Fruit fly (Drosophila melanogaster) whole organism: ENCODE results near the gene Rpn5.

Experiments
- CG8478 ChIP-seq: fragments of >200 bp; optimal IDR thresholded peaks from 2 replicates; lab custom pipeline; 2018; ENCODE audit warnings: inconsistent platforms
- Dll ChIP-seq: fragments of >200 bp; optimal IDR thresholded peaks from 2 replicates; lab custom pipeline; 2017
- EcR ChIP-seq, 2 experiments: fragments of >200 bp; optimal IDR thresholded peaks; 2 replicates each; lab custom pipeline; 2017; ENCODE audit warnings: missing biosample characterization in 2 of 2, missing genetic modification characterization in 2 of 2, missing genetic modification reagents in 2 of 2
- pan ChIP-seq: fragments of >200 bp; optimal IDR thresholded peaks from 2 replicates; lab custom pipeline; 2017
- psq ChIP-seq: fragments of >200 bp; optimal IDR thresholded peaks from 2 replicates; lab custom pipeline; 2017
- usp ChIP-seq: fragments of >200 bp; optimal IDR thresholded peaks from 2 replicates; lab custom pipeline; 2017; ENCODE audit warnings: missing biosample characterization, missing genetic modification characterization, mixed read lengths

The Rpn5 gene

DNA sequence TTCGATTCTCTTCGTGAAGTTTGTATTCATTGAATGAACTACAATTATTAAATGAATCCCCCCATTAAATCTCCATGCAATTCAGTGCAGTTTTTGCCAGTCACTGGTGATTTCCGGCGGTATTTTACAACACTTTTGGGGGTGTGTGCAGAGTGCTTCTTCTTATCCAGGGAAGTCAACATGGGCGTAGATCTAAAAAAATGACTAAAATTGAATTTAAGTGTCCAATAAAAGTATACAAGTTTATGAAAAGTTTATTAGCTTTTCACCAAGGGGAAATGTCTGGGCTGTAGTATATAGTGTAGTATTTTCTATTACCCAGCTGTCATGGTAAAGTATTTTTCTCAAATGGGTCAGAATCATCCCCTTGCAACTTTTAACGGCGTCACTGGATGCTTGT, 2.2 kb downstream of the Rpn5 start, which contains the start of gene Hpf1:
TSS of gene Hpf1 (plus strand) at position 383 of the 400 bp plus-strand sequence.
- no peak for TF ChIP-seq EcR (GFP tag; optimal IDR thresholded peaks at IDR 0.05; lab: Kevin White, UChicago)
- no peak for TF ChIP-seq Dll (lab: Kevin White, UChicago)
- no peak for TF ChIP-seq usp (GFP tag; lab: Kevin White, UChicago)
- no peak for TF ChIP-seq psq (lab: Kevin White, UChicago)
- no peak for TF ChIP-seq pan (lab: Kevin White, UChicago)
- TF ChIP-seq CG8478 (lab: Kevin White, UChicago): no peak

DNA sequence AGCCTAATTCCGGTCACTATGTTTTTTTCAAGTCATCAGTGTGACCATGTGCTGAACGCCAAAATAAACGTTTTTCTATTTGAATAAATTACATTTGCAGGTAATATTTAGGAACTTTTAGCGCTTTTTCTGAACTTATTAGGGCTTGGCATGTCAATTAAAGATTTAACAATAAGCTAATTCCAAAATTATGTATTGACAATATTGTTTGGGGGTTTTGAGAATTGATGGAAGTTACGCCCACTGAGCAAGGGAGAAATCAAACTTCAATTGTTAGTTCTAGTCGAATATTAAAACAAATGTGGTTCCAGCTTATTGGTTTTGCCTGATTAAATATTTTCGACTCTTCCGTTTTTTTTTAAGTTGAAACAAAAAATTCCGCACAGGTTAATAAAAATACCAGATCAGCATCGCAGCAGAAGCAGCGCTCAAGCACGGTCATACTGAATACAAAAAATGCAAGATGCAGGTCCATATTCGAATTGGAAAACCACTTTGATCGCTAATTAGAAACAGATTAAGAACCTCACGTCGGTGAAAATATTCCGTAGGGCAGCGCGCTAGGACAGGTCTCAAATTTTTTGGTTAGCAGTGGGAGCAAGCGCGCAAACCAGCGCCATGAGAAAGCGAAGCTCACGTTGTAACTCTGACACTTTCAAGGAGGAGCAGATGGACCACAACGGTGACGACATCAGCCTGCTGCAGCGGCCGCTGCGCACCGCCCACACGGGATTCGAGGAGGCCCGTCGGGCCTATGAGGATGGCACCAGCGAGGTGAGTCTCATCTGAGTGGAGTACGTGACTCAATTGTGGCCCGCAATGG, 5.2 kb downstream of the Rpn5 start, which contains the start of the genes PSMG1 and CG10979:
TSS of gene PSMG1 (minus strand) at position 51 of the 823 bp plus-strand sequence.
TSS of gene CG10979 (plus strand) at position 439 of the 823 bp plus-strand sequence.
- TF ChIP-seq psq (lab: Kevin White, UChicago) (no peak), usp (GFP tag; lab: Kevin White, UChicago) (no peak), CG8478 (lab: Kevin White, UChicago) (no peak), Dll (lab: Kevin White, UChicago) (no peak), EcR (GFP tag; optimal IDR thresholded peaks at IDR 0.05; lab: Kevin White, UChicago) (no peak), pan (lab: Kevin White, UChicago) (no peak)

DNA sequence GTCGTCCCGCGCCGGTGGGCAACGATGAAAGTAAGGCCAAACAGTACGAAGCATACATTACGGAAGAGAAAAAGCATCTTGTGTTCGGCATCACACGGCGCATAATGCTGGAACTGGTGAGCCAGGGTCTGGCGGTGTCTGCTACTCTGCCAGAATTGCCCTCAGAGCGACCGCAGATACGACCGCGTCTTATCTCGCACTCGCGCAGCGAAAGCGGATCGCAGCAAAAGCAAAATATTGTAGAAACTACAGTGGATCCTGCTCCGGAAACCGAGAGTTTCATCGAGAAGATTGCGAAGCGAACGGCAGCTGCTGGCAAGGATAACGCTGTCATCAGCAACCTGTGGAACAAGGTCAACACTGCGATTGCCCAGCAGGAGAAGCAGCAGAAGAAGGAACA, 8.4 kb downstream of the Rpn5 start:
- TF ChIP-seq pan (lab: Kevin White, UChicago): no peak
- no peak for TF ChIP-seq psq (lab: Kevin White, UChicago)
- TF ChIP-seq CG8478 (lab: Kevin White, UChicago): no peak
- no peak for TF ChIP-seq Dll (lab: Kevin White, UChicago)
- no peak for TF ChIP-seq EcR (GFP tag; optimal IDR thresholded peaks at IDR 0.05; lab: Kevin White, UChicago)
- no peak for TF ChIP-seq usp (GFP tag; lab: Kevin White, UChicago)

DNA sequence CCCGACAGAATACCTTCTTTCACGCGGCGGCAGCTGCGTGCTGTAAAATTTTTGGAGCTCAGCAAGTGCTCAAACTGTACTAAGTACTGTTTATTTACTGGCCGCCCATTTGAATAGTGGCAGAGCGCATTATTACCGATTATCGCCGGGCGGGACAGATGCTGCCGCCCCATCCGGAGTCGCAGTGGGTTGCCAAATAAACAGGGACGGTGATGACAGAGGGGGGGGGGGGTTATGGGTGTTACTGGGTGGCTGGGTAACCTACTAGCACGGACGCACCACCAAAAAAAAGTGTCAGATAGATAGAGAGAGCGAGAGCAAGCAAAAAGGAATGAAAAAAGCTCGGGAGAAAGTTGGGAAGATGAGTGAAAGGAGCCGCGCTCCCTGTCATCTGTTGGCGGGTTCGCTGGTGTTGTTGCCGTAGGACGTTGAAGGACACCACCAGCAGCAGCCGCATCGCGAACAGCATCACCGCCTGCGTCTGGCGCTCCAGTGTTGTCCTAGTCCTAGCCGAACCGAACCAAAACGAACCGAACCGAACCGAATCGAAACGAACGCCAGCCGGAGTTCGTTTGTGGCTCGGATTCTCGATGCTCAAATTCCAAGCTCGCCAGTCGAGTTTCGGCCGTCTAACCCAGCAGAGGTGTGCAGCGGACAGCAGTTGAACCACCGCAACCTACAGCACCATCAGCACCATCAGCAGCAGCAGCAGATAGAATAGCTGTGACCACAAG, 12.6 kb downstream of the Rpn5 start, which contains the start of gene CG11000:
TSS of gene CG11000 (plus strand) at position 626 of the 734 bp plus-strand sequence.
- TF ChIP-seq pan (lab: Kevin White, UChicago) (no peak), EcR (GFP tag; optimal IDR thresholded peaks at IDR 0.05; lab: Kevin White, UChicago) (no peak), Dll (lab: Kevin White, UChicago) (no peak)

DNA sequence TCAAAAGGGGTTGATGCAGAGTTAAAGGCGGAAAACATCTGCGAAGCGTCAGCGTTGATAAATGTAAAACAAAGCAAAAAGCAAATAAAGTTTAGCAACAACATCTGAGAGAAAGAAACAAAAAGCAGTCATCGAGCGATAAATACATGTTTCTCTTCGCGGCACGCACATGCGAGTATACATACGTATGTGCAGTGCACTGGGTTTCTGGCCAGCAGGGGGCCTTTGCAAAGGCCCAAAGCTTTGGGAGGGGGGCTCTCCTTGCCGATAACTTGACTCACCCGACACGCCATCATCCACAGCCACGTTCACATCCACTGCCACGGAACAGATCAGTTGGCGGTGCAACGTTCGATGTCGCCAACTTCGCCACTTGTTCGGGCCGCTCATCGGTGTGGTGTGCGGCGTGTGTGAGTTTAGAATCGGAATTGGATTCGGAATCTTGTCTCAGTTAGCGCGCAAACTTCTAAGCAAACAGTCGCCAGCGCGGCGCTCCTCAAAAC, 23.9 kb downstream of the Rpn5 start, which contains the start of gene CG42675:
TSS of gene CG42675 (plus strand) at position 453 of the 503 bp plus-strand sequence.
- TF ChIP-seq CG8478 (lab: Kevin White, UChicago) (no peak), EcR (GFP tag; optimal IDR thresholded peaks at IDR 0.05; lab: Kevin White, UChicago) (no peak), pan (lab: Kevin White, UChicago) (no peak), psq (lab: Kevin White, UChicago) (no peak), Dll (lab: Kevin White, UChicago) (no peak), usp (GFP tag; lab: Kevin White, UChicago) (no peak)

DNA sequence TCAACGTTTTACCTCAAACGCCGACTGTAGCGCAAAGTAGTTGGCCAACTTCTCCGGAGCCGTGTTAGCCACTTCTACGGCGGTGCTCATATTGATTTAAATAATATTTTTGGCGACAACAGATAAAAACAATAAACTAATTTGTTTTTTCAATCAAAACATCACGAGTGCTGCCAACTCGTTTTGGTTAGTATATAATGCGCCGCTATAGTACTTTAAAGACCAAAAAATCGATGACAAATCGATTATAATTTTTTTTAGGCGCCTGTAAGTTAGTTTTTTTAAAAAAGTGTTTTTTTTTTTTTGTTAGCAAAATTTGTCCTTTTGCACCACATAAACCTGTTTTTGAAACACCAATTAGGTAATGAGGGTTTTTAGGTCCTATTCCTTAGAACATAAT, 31.9 kb downstream of the Rpn5 start, which contains the start of gene Hpr1:
TSS of gene Hpr1 (minus strand) at position 198 of the 400 bp plus-strand sequence.
- TF ChIP-seq EcR (GFP tag; optimal IDR thresholded peaks at IDR 0.05; lab: Kevin White, UChicago) (no peak), pan (lab: Kevin White, UChicago) (no peak), CG8478 (lab: Kevin White, UChicago) (no peak), usp (GFP tag; lab: Kevin White, UChicago) (no peak), Dll (lab: Kevin White, UChicago) (no peak), psq (lab: Kevin White, UChicago) (no peak)

DNA sequence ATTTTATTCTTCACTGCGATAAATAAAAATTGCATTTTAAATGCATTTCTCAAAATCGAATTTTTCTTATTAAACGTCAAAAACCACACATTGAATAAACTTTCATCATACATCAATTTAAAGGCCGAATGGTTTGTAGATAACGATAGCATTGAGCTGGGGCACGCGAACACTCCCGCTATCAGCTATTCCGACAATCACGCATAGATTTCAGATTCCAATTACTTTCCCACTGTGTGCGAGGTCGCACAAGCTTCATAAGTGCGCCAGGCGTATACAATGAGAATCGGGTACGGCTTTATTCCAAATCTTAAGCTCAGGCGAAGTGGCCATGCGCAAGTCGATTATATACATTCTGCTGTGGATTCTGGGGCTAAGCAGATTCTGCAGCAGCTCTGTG, 32.5 kb downstream of the Rpn5 start, which contains the start of gene CG46303:
TSS of gene CG46303 (plus strand) at position 223 of the 400 bp plus-strand sequence.
- no peak for TF ChIP-seq EcR (GFP tag; optimal IDR thresholded peaks at IDR 0.05; lab: Kevin White, UChicago)
- no peak for TF ChIP-seq usp (GFP tag; lab: Kevin White, UChicago)
- TF ChIP-seq psq (lab: Kevin White, UChicago): no peak
- no peak for TF ChIP-seq Dll (lab: Kevin White, UChicago)
- no peak for TF ChIP-seq pan (lab: Kevin White, UChicago)
- no peak for TF ChIP-seq CG8478 (lab: Kevin White, UChicago)

DNA sequence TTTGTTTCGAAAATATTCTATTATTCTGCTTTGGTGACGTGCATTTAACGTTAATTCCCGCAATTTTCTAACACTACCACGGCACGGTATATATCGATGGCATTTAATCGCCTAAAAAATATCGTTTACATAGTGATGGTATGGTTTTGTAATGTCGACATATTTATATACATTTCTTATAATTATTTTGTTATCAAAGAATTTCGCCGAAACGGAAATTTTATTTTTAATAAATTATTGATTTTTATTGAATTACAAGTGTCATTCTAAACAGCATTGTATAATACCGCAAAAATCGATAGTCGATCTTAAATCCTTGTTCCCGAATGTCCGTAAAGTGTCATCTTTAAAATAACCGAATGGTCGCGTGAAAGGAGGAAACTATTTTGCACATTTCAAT, 35.2 kb downstream of the Rpn5 start, which contains the start of the genes Sec20 and dgrn:
TSS of gene Sec20 (minus strand) at position 77 of the 400 bp plus-strand sequence.
TSS of gene dgrn (plus strand) at position 160 of the 400 bp plus-strand sequence.
- no peak for TF ChIP-seq pan (lab: Kevin White, UChicago)
- TF ChIP-seq Dll (lab: Kevin White, UChicago): no peak
- TF ChIP-seq EcR (GFP tag; optimal IDR thresholded peaks at IDR 0.05; lab: Kevin White, UChicago): no peak
- TF ChIP-seq psq (lab: Kevin White, UChicago): no peak
- no peak for TF ChIP-seq usp (GFP tag; lab: Kevin White, UChicago)
- no peak for TF ChIP-seq CG8478 (lab: Kevin White, UChicago)

DNA sequence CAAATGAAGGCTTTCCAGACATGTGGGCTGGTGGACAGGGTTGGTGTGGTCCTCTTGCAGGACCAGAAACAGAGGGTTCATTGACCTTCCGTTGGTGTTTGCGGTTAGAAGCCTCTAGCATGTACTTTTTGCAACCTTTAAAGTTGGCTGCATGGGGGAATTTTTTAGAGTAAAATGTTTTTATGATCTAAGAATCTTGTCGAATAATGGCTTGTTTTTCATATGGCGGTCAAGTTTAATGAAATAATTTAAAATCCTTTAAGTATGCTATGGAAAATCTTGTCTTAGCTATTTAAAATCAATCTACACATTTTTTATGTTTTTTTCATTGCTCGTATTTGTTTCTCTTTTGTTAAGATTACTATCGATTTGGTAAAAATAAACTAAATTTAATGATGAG, 40.5 kb downstream of the Rpn5 start, which contains the start of gene glob3:
TSS of gene glob3 (plus strand) at position 301 of the 400 bp plus-strand sequence.
- TF ChIP-seq EcR (GFP tag; optimal IDR thresholded peaks at IDR 0.05; lab: Kevin White, UChicago) (no peak), CG8478 (lab: Kevin White, UChicago) (no peak), psq (lab: Kevin White, UChicago) (no peak), Dll (lab: Kevin White, UChicago) (no peak), pan (lab: Kevin White, UChicago) (no peak), usp (GFP tag; lab: Kevin White, UChicago) (no peak)

DNA sequence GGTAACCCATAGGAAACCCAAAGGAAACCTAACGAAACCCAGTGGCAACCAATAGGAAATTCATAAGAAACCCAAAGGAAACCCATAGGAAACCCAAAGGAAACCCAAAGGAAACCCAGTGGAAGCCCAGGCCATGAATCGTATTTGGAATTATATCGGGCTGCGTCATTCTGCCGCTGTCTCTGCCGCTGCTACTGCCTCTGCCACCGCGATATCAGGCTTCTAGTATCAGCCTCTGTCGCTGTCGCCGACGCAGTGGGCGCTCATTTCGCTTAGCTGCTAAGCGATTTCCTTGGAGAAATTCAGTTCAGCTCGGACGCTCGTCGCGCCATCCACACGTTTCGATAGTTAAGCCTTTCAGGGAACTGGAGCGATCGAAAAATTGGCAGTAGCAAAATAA, 42.0 kb downstream of the Rpn5 start, which contains the start of gene CG1208:
TSS of gene CG1208 (plus strand) at position 301 of the 400 bp plus-strand sequence.
- TF ChIP-seq pan (lab: Kevin White, UChicago) (no peak), EcR (GFP tag; optimal IDR thresholded peaks at IDR 0.05; lab: Kevin White, UChicago) (no peak), CG8478 (lab: Kevin White, UChicago) (no peak), Dll (lab: Kevin White, UChicago) (no peak), psq (lab: Kevin White, UChicago) (no peak), usp (GFP tag; lab: Kevin White, UChicago) (no peak)
